Worm (Caenorhabditis elegans) whole organism, L2 larva: ENCODE results near the gene oct-2.

Experiments used
- C34F6.9 ChIP-seq: fragments of 150-350 bp; optimal IDR thresholded peaks from 2 replicates; lab custom pipeline; 2014; ENCODE audit warnings: missing biosample characterization, missing genetic modification characterization
- F13H6.1 ChIP-seq: sonication (generic microtip); optimal IDR thresholded peaks from 2 replicates; lab custom pipeline; 2016; ENCODE audit warnings: missing genetic modification characterization, missing compliant biosample characterization
- Y55F3AM.14 ChIP-seq: fragments of 200-800 bp; sonication (Bioruptor generic); optimal IDR thresholded peaks from 2 replicates; lab custom pipeline; 2018; ENCODE audit warnings: mild to moderate bottlenecking, missing genetic modification characterization, missing compliant biosample characterization
- alr-1 ChIP-seq: fragments of 150-350 bp; optimal IDR thresholded peaks from 2 replicates; lab custom pipeline; 2014; ENCODE audit warnings: missing biosample characterization, missing genetic modification characterization
- aly-2 ChIP-seq: fragments of 150-350 bp; optimal IDR thresholded peaks from 2 replicates; lab custom pipeline; 2014; ENCODE audit warnings: missing biosample characterization, missing genetic modification characterization
- ama-1 ChIP-seq: fragments of 150-350 bp; optimal IDR thresholded peaks from 2 replicates; lab custom pipeline; 2018; ENCODE audit warnings: inconsistent platforms
- blmp-1 ChIP-seq: sonication (generic microtip); optimal IDR thresholded peaks from 2 replicates; lab custom pipeline; 2017; ENCODE audit warnings: missing genetic modification characterization, mild to moderate bottlenecking, missing compliant biosample characterization, antibody characterized with exemption, moderate library complexity; ENCODE audit not compliant: insufficient read depth
- crh-2 ChIP-seq: sonication (generic microtip); optimal IDR thresholded peaks from 2 replicates; lab custom pipeline; 2017; ENCODE audit warnings: missing biosample characterization, missing genetic modification characterization
- dmd-4 ChIP-seq: sonication (generic microtip); optimal IDR thresholded peaks from 2 replicates; lab custom pipeline; 2017; ENCODE audit warnings: missing biosample characterization, missing genetic modification characterization
- egl-27 ChIP-seq: sonication (generic microtip); optimal IDR thresholded peaks from 3 replicates; lab custom pipeline; 2017; ENCODE audit warnings: missing biosample characterization, missing genetic modification reagents, missing genetic modification characterization
- elt-3 ChIP-seq: sonication (generic microtip); optimal IDR thresholded peaks from 2 replicates; lab custom pipeline; 2017; ENCODE audit warnings: missing biosample characterization, missing genetic modification characterization
- fos-1 ChIP-seq: fragments of 150-350 bp; optimal IDR thresholded peaks from 2 replicates; lab custom pipeline; 2014; ENCODE audit warnings: missing biosample characterization, missing genetic modification characterization
- gmeb-1 ChIP-seq: fragments of 150-350 bp; optimal IDR thresholded peaks from 2 replicates; lab custom pipeline; 2014; ENCODE audit warnings: missing biosample characterization, missing genetic modification characterization
- lin-11 ChIP-seq: fragments of 150-350 bp; sonication (generic microtip); optimal IDR thresholded peaks from 2 replicates; lab custom pipeline; 2014; ENCODE audit warnings: missing biosample characterization, missing genetic modification characterization, inconsistent platforms, mixed read lengths
- lin-13 ChIP-seq: fragments of 150-350 bp; optimal IDR thresholded peaks from 2 replicates; lab custom pipeline; 2014; ENCODE audit warnings: missing biosample characterization, missing genetic modification reagents, missing genetic modification characterization
- lin-39 ChIP-seq: fragments of 150-350 bp; optimal IDR thresholded peaks from 2 replicates; lab custom pipeline; 2014; ENCODE audit warnings: missing biosample characterization, missing genetic modification reagents, missing genetic modification characterization
- lsy-2 ChIP-seq, 2 experiments: fragments of 150-350 bp in 1 of 2; sonication (generic microtip) in 1 of 2; optimal IDR thresholded peaks; 2 replicates each; lab custom pipeline; 2014 to 2017; ENCODE audit warnings: missing biosample characterization in 2 of 2, missing genetic modification characterization in 2 of 2
- mab-5 ChIP-seq: fragments of 150-350 bp; optimal IDR thresholded peaks from 2 replicates; lab custom pipeline; 2014; ENCODE audit warnings: missing biosample characterization, missing genetic modification characterization
- mbf-1 ChIP-seq: sonication (generic microtip); optimal IDR thresholded peaks from 2 replicates; lab custom pipeline; 2017; ENCODE audit warnings: missing biosample characterization, missing genetic modification characterization
- mdl-1 ChIP-seq, 2 experiments: fragments of 150-350 bp in 1 of 2; sonication (generic microtip) in 1 of 2; optimal IDR thresholded peaks; 2 replicates each; lab custom pipeline; 2017; ENCODE audit warnings: missing biosample characterization in 2 of 2, missing genetic modification characterization in 2 of 2
- nhr-129 ChIP-seq: fragments of 150-350 bp; optimal IDR thresholded peaks from 2 replicates; lab custom pipeline; 2014; ENCODE audit warnings: missing biosample characterization, missing genetic modification characterization
- nhr-21 ChIP-seq: fragments of 150-350 bp; optimal IDR thresholded peaks from 2 replicates; lab custom pipeline; 2014; ENCODE audit warnings: missing biosample characterization, missing genetic modification characterization
- nhr-23 ChIP-seq: fragments of 150-350 bp; optimal IDR thresholded peaks from 2 replicates; lab custom pipeline; 2014; ENCODE audit warnings: missing biosample characterization, missing genetic modification reagents, missing genetic modification characterization
- nhr-25 ChIP-seq: fragments of 150-350 bp; sonication (generic microtip); optimal IDR thresholded peaks from 3 replicates; lab custom pipeline; 2014; ENCODE audit warnings: missing biosample characterization, missing genetic modification characterization
- nhr-6 ChIP-seq: fragments of 150-350 bp; optimal IDR thresholded peaks from 2 replicates; lab custom pipeline; 2014; ENCODE audit warnings: missing biosample characterization, missing genetic modification characterization
- nhr-77 ChIP-seq: fragments of 150-350 bp; optimal IDR thresholded peaks from 2 replicates; lab custom pipeline; 2014; ENCODE audit warnings: missing biosample characterization, missing genetic modification characterization
- peb-1 ChIP-seq: fragments of 150-350 bp; optimal IDR thresholded peaks from 2 replicates; lab custom pipeline; 2014; ENCODE audit warnings: missing biosample characterization, missing genetic modification characterization
- sem-4 ChIP-seq: fragments of 150-350 bp; optimal IDR thresholded peaks from 2 replicates; lab custom pipeline; 2014; ENCODE audit warnings: missing biosample characterization, missing genetic modification reagents, missing genetic modification characterization
- skn-1 ChIP-seq: sonication (generic microtip); optimal IDR thresholded peaks from 2 replicates; lab custom pipeline; 2017; ENCODE audit warnings: missing biosample characterization, missing genetic modification characterization
- sma-3 ChIP-seq: sonication (generic microtip); optimal IDR thresholded peaks from 2 replicates; lab custom pipeline; 2016; ENCODE audit warnings: missing genetic modification reagents, missing genetic modification characterization, missing compliant biosample characterization
- sma-9 ChIP-seq, 2 experiments: fragments of 150-350 bp in 1 of 2; sonication (generic microtip) in 1 of 2; optimal IDR thresholded peaks; 2 replicates each; lab custom pipeline; 2014 to 2016; ENCODE audit warnings: missing genetic modification characterization in 2 of 2, mild to moderate bottlenecking in 1 of 2, missing biosample characterization in 1 of 2, missing compliant biosample characterization in 1 of 2, missing genetic modification reagents in 1 of 2, moderate library complexity in 1 of 2
- snpc-4 ChIP-seq: fragments of 150-350 bp; optimal IDR thresholded peaks from 2 replicates; lab custom pipeline; 2014; ENCODE audit warnings: missing biosample characterization, missing genetic modification characterization
- unc-39 ChIP-seq: fragments of 150-350 bp; optimal IDR thresholded peaks from 2 replicates; lab custom pipeline; 2014; ENCODE audit warnings: missing biosample characterization, missing genetic modification characterization
- unc-55 ChIP-seq: fragments of 150-350 bp; sonication (generic microtip); optimal IDR thresholded peaks from 3 replicates; lab custom pipeline; 2014; ENCODE audit warnings: missing biosample characterization, missing genetic modification reagents, missing genetic modification characterization
- zag-1 ChIP-seq: fragments of 150-350 bp; optimal IDR thresholded peaks from 2 replicates; lab custom pipeline; 2014; ENCODE audit warnings: missing biosample characterization, missing genetic modification characterization
- ztf-1 ChIP-seq: fragments of 200-800 bp; sonication (Bioruptor generic); conservative IDR thresholded peaks from 2 replicates; pipeline ENCODE4 v1.3.6; 2022; ENCODE audit warnings: missing genetic modification characterization, missing compliant biosample characterization
- ztf-11 ChIP-seq: sonication (generic microtip); optimal IDR thresholded peaks from 2 replicates; lab custom pipeline; 2017; ENCODE audit warnings: missing biosample characterization, missing genetic modification characterization
- ztf-4 ChIP-seq: fragments of 150-350 bp; optimal IDR thresholded peaks from 2 replicates; lab custom pipeline; 2014; ENCODE audit warnings: missing biosample characterization, missing genetic modification characterization

Gene oct-2

DNA sequence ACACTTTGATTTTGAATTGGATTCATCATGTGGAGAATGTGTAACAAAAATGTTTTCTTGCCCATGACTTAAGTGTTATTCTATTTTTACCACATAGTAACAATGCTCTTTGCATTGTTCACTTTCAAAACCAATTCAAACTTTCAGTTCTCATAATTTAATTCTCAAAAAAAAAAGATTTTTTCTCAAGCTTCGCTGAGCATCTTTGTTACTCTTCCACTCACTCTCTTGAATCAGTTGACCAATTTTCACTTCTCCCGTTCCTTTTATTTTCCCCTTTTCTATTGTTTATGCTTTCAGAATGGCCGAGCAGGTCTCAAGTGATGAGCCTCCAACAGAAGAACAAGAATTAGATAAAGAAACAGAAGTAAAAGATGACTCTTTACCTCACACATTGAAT, at the start of gene oct-2:
oct-2 (plus strand) TSS at position 301 of the 400 bp plus-strand sequence.
- TF ChIP-seq unc-39 (tag; lab: Kevin White, UChicago) (no peak), C34F6.9 (tag; lab: Kevin White, UChicago) (no peak), lin-11 (tag; lab: Kevin White, UChicago) (no peak), fos-1 (tag; lab: Kevin White, UChicago) (no peak), alr-1 (tag; lab: Kevin White, UChicago) (no peak), nhr-21 (tag; lab: Kevin White, UChicago) (no peak), ztf-1 (no peak)

DNA sequence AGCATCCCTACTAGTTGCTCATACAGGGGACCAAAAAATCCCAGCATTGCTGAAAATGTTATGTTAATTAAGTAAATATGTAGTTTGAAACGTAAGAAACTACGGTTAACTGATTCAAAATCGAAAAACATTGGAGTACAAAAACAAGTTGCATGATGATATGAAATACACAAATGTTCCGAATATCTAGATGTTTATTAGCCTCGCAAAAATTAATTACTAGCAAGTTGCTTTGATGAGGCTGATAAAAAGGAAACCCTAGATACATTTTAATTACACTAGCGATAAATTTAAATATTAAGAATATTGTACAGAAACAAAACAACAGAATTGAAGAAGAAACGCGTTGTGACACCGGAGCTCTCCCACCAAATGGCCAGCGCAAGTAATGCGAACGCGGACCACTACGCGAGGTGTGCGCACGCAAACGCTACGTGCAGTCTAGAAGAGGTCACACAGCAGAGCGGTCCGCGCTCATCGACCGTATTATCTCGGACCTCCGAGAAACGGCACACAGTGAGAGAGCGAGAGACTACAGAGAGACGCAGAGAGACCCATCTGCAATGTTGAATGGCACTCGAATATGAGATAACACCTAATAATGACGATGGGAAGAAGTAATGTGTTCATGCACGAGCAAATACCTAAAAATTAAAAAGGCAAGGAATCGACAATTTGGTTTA, 49.4 kb upstream of the oct-2 start, which contains the start of gene inx-2:
inx-2 (minus strand) TSS at position 51 of the 683 bp plus-strand sequence.
- TF ChIP-seq nhr-23, result no peak

DNA sequence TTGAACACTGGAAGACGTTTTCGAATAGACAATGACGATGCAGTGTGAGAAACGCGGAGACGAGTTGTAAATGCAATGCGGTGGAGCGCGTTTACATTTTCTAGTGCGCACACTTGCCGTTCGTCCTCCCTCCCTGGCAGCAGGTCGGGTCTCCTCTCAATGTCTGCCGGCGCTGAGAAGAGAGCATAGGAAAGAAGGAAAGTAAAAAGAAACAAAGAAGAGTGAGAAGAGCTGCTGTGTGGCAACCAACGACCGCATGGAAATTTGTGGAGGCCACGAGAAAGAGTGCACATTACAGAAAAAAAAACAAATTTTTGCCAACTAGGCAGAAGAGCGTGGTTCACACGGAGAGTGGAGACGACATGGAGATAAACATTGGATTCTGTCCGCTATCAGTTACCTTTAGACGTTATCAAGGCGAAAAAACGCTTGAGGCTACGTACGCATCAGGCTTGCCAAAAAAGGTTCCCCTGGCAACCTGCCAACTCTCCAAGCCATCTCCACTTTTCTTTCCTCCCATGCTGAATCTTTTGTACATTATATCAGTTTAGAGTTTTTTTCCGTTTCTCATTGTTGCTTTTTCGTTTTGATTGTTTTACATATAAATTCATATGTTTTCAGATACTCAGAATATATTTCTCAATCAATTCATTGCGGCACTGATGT, 46.5 kb upstream of the oct-2 start, which contains the start of the genes snrp-40.1 and F08G12.3:
snrp-40.1 (minus strand) TSS at position 143 of the 666 bp plus-strand sequence.
F08G12.3 (plus strand) TSS at position 616 of the 666 bp plus-strand sequence.
- TF ChIP-seq skn-1 (tag; lab: Kevin White, UChicago) (no peak), ztf-4 (tag; lab: Kevin White, UChicago) (peak; percentile 59), sem-4 (tag; lab: Kevin White, UChicago) (peak; percentile 62), mbf-1 (tag; lab: Kevin White, UChicago) (no peak), ama-1 (no peak), gmeb-1 (tag; lab: Kevin White, UChicago) (peak; percentile 46), aly-2 (no peak), ztf-1 (no peak), lsy-2 (tag; optimal IDR thresholded peaks at IDR 0.05; lab: Kevin White, UChicago) (peak; percentile 36 to 78), lin-39 (tag; lab: Kevin White, UChicago) (no peak), elt-3 (no peak), blmp-1 (no peak), mab-5 (peak; percentile 59), C34F6.9 (tag; lab: Kevin White, UChicago) (peak; percentile 94), crh-2 (peak; percentile 89), egl-27 (no peak), ztf-11 (tag; lab: Kevin White, UChicago) (no peak), nhr-23 (no peak), nhr-6 (peak; percentile 18), unc-55 (GFP tag; lab: Kevin White, UChicago) (peak; percentile 87), unc-39 (tag; lab: Kevin White, UChicago) (no peak), snpc-4 (tag; lab: Kevin White, UChicago) (peak; percentile 72), sma-9 (GFP tag; optimal IDR thresholded peaks at IDR 0.05; lab: Kevin White, UChicago) (peak; percentile 82), sma-9 (tag; optimal IDR thresholded peaks at IDR 0.05; lab: Kevin White, UChicago) (no peak), lin-11 (tag; lab: Kevin White, UChicago) (peak; percentile 61), Y55F3AM.14 (GFP tag; lab: Kevin White, UChicago) (peak; percentile 31), nhr-21 (tag; lab: Kevin White, UChicago) (peak; percentile 37), alr-1 (tag; lab: Kevin White, UChicago) (no peak), nhr-25 (peak; percentile 78), zag-1 (tag; lab: Kevin White, UChicago) (peak; percentile 71), sma-3 (GFP tag; lab: Kevin White, UChicago) (peak; percentile 59), F13H6.1 (tag; lab: Kevin White, UChicago) (peak; percentile 89), mdl-1 (tag; optimal IDR thresholded peaks at IDR 0.05; lab: Kevin White, UChicago) (peak; percentile 20 to 53), peb-1 (tag; lab: Kevin White, UChicago) (peak; percentile 87), nhr-77 (tag; lab: Kevin White, UChicago) (no peak), nhr-129 (tag; lab: Kevin White, UChicago) (peak; percentile 90), lin-13 (peak; percentile 85), dmd-4 (tag; lab: Kevin White, UChicago) (no peak), fos-1 (tag; lab: Kevin White, UChicago) (peak; percentile 86)
